Worm (Caenorhabditis elegans): ENCODE results near the gene F47B10.4.

ce11 chrX:10864322-10864721 is 26.7 kb upstream of the F47B10.4 start, which contains the start of gene pgp-8:
- TF ChIP-seq W03F9.2 (tag; optimal IDR thresholded peaks at IDR 0.05) (no peak), him-1 (tag; optimal IDR thresholded peaks at IDR 0.05) (no peak), dao-5 (tag; optimal IDR thresholded peaks at IDR 0.05) (no peak)

Data from whole organism, L4/young adult.